Worm (Caenorhabditis elegans) whole organism, L4 larva: ENCODE measurements around the gene C14E2.6.

ENCODE experiments used
- ZK546.5 ChIP-seq, 2 experiments: sonication (generic microtip); optimal IDR thresholded peaks; 2 replicates each; lab custom pipeline; 2017; ENCODE audit warnings: missing biosample characterization in 2 of 2, missing genetic modification characterization in 2 of 2
- aly-2 ChIP-seq: sonication (generic microtip); optimal IDR thresholded peaks from 2 replicates; lab custom pipeline; 2018; ENCODE audit warnings: missing biosample characterization, missing genetic modification characterization
- ama-1 ChIP-seq: fragments of 150-350 bp; optimal IDR thresholded peaks from 2 replicates; lab custom pipeline; 2014; ENCODE audit warnings: inconsistent platforms, mixed read lengths
- ceh-20 ChIP-seq: fragments of 200-800 bp; sonication (Bioruptor generic); IDR thresholded peaks from 2 replicates; pipeline ENCODE4 v1.3.6; 2022; ENCODE audit warnings: missing genetic modification reagents, missing genetic modification characterization, missing compliant biosample characterization
- daf-12 ChIP-seq: fragments of 150-350 bp; optimal IDR thresholded peaks from 2 replicates; lab custom pipeline; 2014; ENCODE audit warnings: missing biosample characterization, missing genetic modification reagents, missing genetic modification characterization
- lin-15B ChIP-seq: fragments of 150-350 bp; sonication (generic microtip); optimal IDR thresholded peaks from 3 replicates; lab custom pipeline; 2014; ENCODE audit warnings: missing biosample characterization, missing genetic modification characterization
- nhr-11 ChIP-seq: fragments of 150-350 bp; optimal IDR thresholded peaks from 2 replicates; lab custom pipeline; 2014; ENCODE audit warnings: missing biosample characterization, missing genetic modification characterization
- nhr-77 ChIP-seq: fragments of 150-350 bp; optimal IDR thresholded peaks from 2 replicates; lab custom pipeline; 2014; ENCODE audit warnings: missing biosample characterization, missing genetic modification characterization
- rbr-2 ChIP-seq: sonication (generic microtip); optimal IDR thresholded peaks from 2 replicates; lab custom pipeline; 2016; ENCODE audit warnings: missing genotype, missing genetic modification characterization, missing compliant biosample characterization
- skn-1 ChIP-seq: fragments of 150-350 bp; optimal IDR thresholded peaks from 2 replicates; lab custom pipeline; 2014; ENCODE audit warnings: missing biosample characterization, missing genetic modification characterization

ce11 chrX:1870991-1871390 is 41.2 kb upstream of the C14E2.6 start:
- TF ChIP-seq nhr-77 (tag; lab: Kevin White, UChicago) (no peak), lin-15B (no peak), aly-2 (tag; lab: Kevin White, UChicago) (no peak), ZK546.5 (tag; optimal IDR thresholded peaks at IDR 0.05; lab: Kevin White, UChicago) (no peak), daf-12 (no peak), rbr-2 (tag; lab: Kevin White, UChicago) (no peak), ama-1 (no peak), skn-1 (tag; lab: Kevin White, UChicago) (no peak), ceh-20 (GFP tag; lab: Robert Waterston, UW) (no peak), nhr-11 (tag; lab: Kevin White, UChicago) (no peak)
